Worm (Caenorhabditis elegans): ENCODE results near the gene nspd-3.

ce11 chrIV:5204573-5204972, 41.7 kb upstream of the nspd-3 start, which contains the start of gene tni-4:
- no peak for TF ChIP-seq dao-5 (tag; optimal IDR thresholded peaks at IDR 0.05)
- no peak for TF ChIP-seq him-1 (tag; optimal IDR thresholded peaks at IDR 0.05)

Data from whole organism, L4/young adult.